Fruit fly (Drosophila melanogaster): ENCODE results near the gene Gr93b.

Gr93b gene

dm6 chr3R:21856873-21857243 lies 13.3 kb upstream of the Gr93b start (continued):
- TF ChIP-seq cato (GFP tag; optimal IDR thresholded peaks at IDR 0.05; ENCODE audit: borderline replicate concordance) (no peak), Ada2b (GFP tag; IDR thresholded peaks at IDR 0.05) (no peak), emc (GFP tag; optimal IDR thresholded peaks at IDR 0.05) (no peak), sug (tag; optimal IDR thresholded peaks at IDR 0.05) (peak; percentile 1), CG14014 (GFP tag; IDR thresholded peaks at IDR 0.05) (0 out of 2 replicates have a peak, but pooled peaks have one; percentile 26), Lhr (GFP tag; optimal IDR thresholded peaks at IDR 0.05) (no peak), CG42726 (GFP tag; IDR thresholded peaks at IDR 0.05; ENCODE audit: partially characterized antibody) (no peak), hth (optimal IDR thresholded peaks at IDR 0.05) (no peak), CG4854 (GFP tag; optimal IDR thresholded peaks at IDR 0.05) (no peak), CG6813 (GFP tag; optimal IDR thresholded peaks at IDR 0.05) (no peak), fd3F (GFP tag; optimal IDR thresholded peaks at IDR 0.05) (peak; percentile 12), CG3281 (GFP tag; optimal IDR thresholded peaks at IDR 0.05) (peak; percentile 4), crp (GFP tag; optimal IDR thresholded peaks at IDR 0.05) (no peak), bigmax (GFP tag; optimal IDR thresholded peaks at IDR 0.05) (no peak), so (GFP tag; IDR thresholded peaks at IDR 0.05) (no peak), lab (GFP tag; optimal IDR thresholded peaks at IDR 0.05) (peak; percentile 32), CG4820 (GFP tag; optimal IDR thresholded peaks at IDR 0.05) (no peak), CG10543 (GFP tag; optimal IDR thresholded peaks at IDR 0.05) (peak; percentile 29), vnd (GFP tag; IDR thresholded peaks at IDR 0.05; ENCODE audit: partially characterized antibody) (no peak), hbn (GFP tag; IDR thresholded peaks at IDR 0.05; ENCODE audit: partially characterized antibody) (no peak), BEAF-32 (GFP tag; optimal IDR thresholded peaks at IDR 0.05) (no peak), Med (GFP tag) (peak; percentile 89), CG6254 (GFP tag; optimal IDR thresholded peaks at IDR 0.05) (no peak), crc (GFP tag; optimal IDR thresholded peaks at IDR 0.05) (no peak), fd96Cb (tag; optimal IDR thresholded peaks at IDR 0.05) (peak; percentile 13), CG2678 (tag; optimal IDR thresholded peaks at IDR 0.05) (peak; percentile 12), cg (GFP tag; optimal IDR thresholded peaks at IDR 0.05) (no peak), Lpt (GFP tag; optimal IDR thresholded peaks at IDR 0.05) (no peak), Deaf1 (tag; optimal IDR thresholded peaks at IDR 0.05) (no peak), Hmx (GFP tag; optimal IDR thresholded peaks at IDR 0.05) (no peak), CG14965 (GFP tag; optimal IDR thresholded peaks at IDR 0.05; ENCODE audit: borderline replicate concordance) (no peak), CG11093 (GFP tag; IDR thresholded peaks at IDR 0.05) (no peak), al (GFP tag; IDR thresholded peaks at IDR 0.05) (no peak), esg (GFP tag; conservative IDR thresholded peaks at IDR 0.05) (no peak), NFAT (GFP tag; IDR thresholded peaks at IDR 0.05) (no peak), maf-S (GFP tag; optimal IDR thresholded peaks at IDR 0.05) (peak; percentile 4), tna (GFP tag; IDR thresholded peaks at IDR 0.05; ENCODE audit: partially characterized antibody) (no peak), ssp (GFP tag; IDR thresholded peaks at IDR 0.05) (no peak), CG12659 (GFP tag; optimal IDR thresholded peaks at IDR 0.05) (peak; percentile 5), CG14710 (tag; optimal IDR thresholded peaks at IDR 0.05) (no peak), Max (GFP tag; optimal IDR thresholded peaks at IDR 0.05) (no peak), mirr (GFP tag; optimal IDR thresholded peaks at IDR 0.05) (peak; percentile 29), Dfd (GFP tag; optimal IDR thresholded peaks at IDR 0.05) (no peak)
